Fruit fly (Drosophila melanogaster): ENCODE data around the gene CG13970.

The CG13970 gene

DNA sequence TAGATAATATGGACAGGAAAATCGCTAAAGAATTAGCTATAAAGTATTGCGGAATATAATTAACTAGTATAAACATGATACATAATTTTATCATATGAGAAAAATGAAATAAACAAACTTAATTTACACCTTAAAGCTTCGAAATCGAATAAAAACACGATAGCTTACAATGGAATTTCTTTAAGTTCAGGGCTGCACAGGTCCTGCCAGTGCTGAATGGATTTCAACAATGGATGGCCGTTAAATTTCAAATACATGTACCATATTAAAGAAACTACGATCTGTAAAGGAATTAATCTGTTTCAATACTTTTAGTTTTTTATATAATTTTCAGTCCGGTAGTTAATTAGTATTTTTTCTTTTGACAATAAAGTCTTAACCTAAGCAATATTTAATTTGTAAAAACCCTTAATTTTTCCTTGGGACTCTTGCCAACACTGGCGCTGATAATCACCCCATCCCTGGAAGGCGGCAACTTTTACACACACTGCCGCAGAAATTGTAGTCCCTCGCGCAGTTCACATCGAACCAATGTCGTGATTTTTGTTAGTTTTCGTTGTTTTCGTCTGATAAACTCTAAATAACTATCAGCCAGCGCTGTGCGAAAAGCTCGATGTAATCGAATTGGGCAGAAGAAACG is 42.8 kb downstream of the CG13970 start, which contains the start of the genes barr and lok (continued):
- TF ChIP-seq CG8944 (GFP tag; optimal IDR thresholded peaks at IDR 0.05) (peak; percentile 39), Rx (GFP tag; IDR thresholded peaks at IDR 0.05) (no peak), psq (GFP tag; optimal IDR thresholded peaks at IDR 0.05) (peak; percentile 44), Hey (tag; optimal IDR thresholded peaks at IDR 0.05) (no peak), cg (GFP tag; optimal IDR thresholded peaks at IDR 0.05) (peak; percentile 65), kah (GFP tag; optimal IDR thresholded peaks at IDR 0.05) (peak; percentile 5), CG4282 (GFP tag; optimal IDR thresholded peaks at IDR 0.05) (no peak), tap (tag; optimal IDR thresholded peaks at IDR 0.05) (no peak), Lpt (GFP tag; optimal IDR thresholded peaks at IDR 0.05) (no peak), sd (tag; optimal IDR thresholded peaks at IDR 0.05) (peak; percentile 80), CG18619 (GFP tag; optimal IDR thresholded peaks at IDR 0.05) (peak; percentile 58), CG7556 (GFP tag; optimal IDR thresholded peaks at IDR 0.05) (peak; percentile 57), GATAe (GFP tag; conservative IDR thresholded peaks at IDR 0.05) (no peak), CG9437 (GFP tag; optimal IDR thresholded peaks at IDR 0.05) (peak; percentile 61), Dll (GFP tag; IDR thresholded peaks at IDR 0.05; ENCODE audit: partially characterized antibody) (no peak), pita (GFP tag; optimal IDR thresholded peaks at IDR 0.05) (no peak), CG32532 (GFP tag; IDR thresholded peaks at IDR 0.05) (peak; percentile 33; the same call in 1 of the 2 replicates), HLH3B (GFP tag; IDR thresholded peaks at IDR 0.05) (no peak), bigmax (GFP tag; optimal IDR thresholded peaks at IDR 0.05) (no peak), CG9876 (GFP tag; optimal IDR thresholded peaks at IDR 0.05) (peak; percentile 5), Ets97D (GFP tag; optimal IDR thresholded peaks at IDR 0.05) (peak; percentile 51), CG4424 (GFP tag; optimal IDR thresholded peaks at IDR 0.05) (peak; percentile 58), hkb (optimal IDR thresholded peaks at IDR 0.05) (no peak), hkb (GFP tag; IDR thresholded peaks at IDR 0.05) (no peak), sim (GFP tag; IDR thresholded peaks at IDR 0.05) (no peak), trh (GFP tag; optimal IDR thresholded peaks at IDR 0.05) (no peak), CG9609 (GFP tag; optimal IDR thresholded peaks at IDR 0.05) (peak; percentile 30), az2 (GFP tag; optimal IDR thresholded peaks at IDR 0.05) (peak; percentile 59), H15 (GFP tag; IDR thresholded peaks at IDR 0.05) (no peak), CG12236 (GFP tag; optimal IDR thresholded peaks at IDR 0.05) (peak; percentile 8), tgo (GFP tag; IDR thresholded peaks at IDR 0.05) (peak; percentile 40; the same call in 1 of the 3 replicates), gce (GFP tag; IDR thresholded peaks at IDR 0.05) (no peak), Opbp (GFP tag; IDR thresholded peaks at IDR 0.05; ENCODE audit: partially characterized antibody) (no peak), CG2129 (GFP tag; IDR thresholded peaks at IDR 0.05; ENCODE audit: partially characterized antibody) (no peak), CG9932 (GFP tag; IDR thresholded peaks at IDR 0.05) (peak; percentile 64), Atf3 (GFP tag; optimal IDR thresholded peaks at IDR 0.05) (peak; percentile 44), p53 (GFP tag; optimal IDR thresholded peaks at IDR 0.05) (no peak), Hr3 (GFP tag; optimal IDR thresholded peaks at IDR 0.05) (peak; percentile 66), CG10543 (GFP tag; optimal IDR thresholded peaks at IDR 0.05) (peak; percentile 62), Mrtf (GFP tag; IDR thresholded peaks at IDR 0.05) (no peak), CG14860 (GFP tag; IDR thresholded peaks at IDR 0.05; ENCODE audit: partially characterized antibody) (no peak), Xbp1 (GFP tag; optimal IDR thresholded peaks at IDR 0.05) (peak; percentile 63), CG1024 (GFP tag; IDR thresholded peaks at IDR 0.05) (no peak), CG43689 (GFP tag; IDR thresholded peaks at IDR 0.05) (no peak), CG2712 (tag; optimal IDR thresholded peaks at IDR 0.05) (peak; percentile 60), CG11398 (GFP tag; optimal IDR thresholded peaks at IDR 0.05) (no peak), CG11504 (tag; optimal IDR thresholded peaks at IDR 0.05) (peak; percentile 68), chif (GFP tag; optimal IDR thresholded peaks at IDR 0.05) (peak; percentile 10 to 65), ham (GFP tag; IDR thresholded peaks at IDR 0.05) (no peak), E2f2 (GFP tag; IDR thresholded peaks at IDR 0.05) (peak; percentile 49), CG17829 (tag; optimal IDR thresholded peaks at IDR 0.05) (peak; percentile 31), CG17912 (GFP tag; optimal IDR thresholded peaks at IDR 0.05) (no peak)

All from whole organism, embryonic.